Worm (Caenorhabditis elegans) whole organism, L3 larva: ENCODE measurements around the gene C49A9.3.

Source experiments
- R02D3.7 ChIP-seq: fragments of 150-350 bp; optimal IDR thresholded peaks from 2 replicates; lab custom pipeline; 2014; ENCODE audit warnings: missing biosample characterization, missing genetic modification characterization
- ZK546.5 ChIP-seq: sonication (generic microtip); optimal IDR thresholded peaks from 2 replicates; lab custom pipeline; 2017; ENCODE audit warnings: missing biosample characterization, missing genetic modification characterization
- aly-2 ChIP-seq: fragments of 150-350 bp; optimal IDR thresholded peaks from 2 replicates; lab custom pipeline; 2014; ENCODE audit warnings: missing biosample characterization, missing genetic modification characterization
- ama-1 ChIP-seq: fragments of 150-350 bp; optimal IDR thresholded peaks from 2 replicates; lab custom pipeline; 2018
- ceh-28 ChIP-seq: fragments of 150-350 bp; optimal IDR thresholded peaks from 2 replicates; lab custom pipeline; 2014; ENCODE audit warnings: missing biosample characterization, missing genetic modification reagents, missing genetic modification characterization
- ceh-82 ChIP-seq: fragments of 150-350 bp; optimal IDR thresholded peaks from 2 replicates; lab custom pipeline; 2014; ENCODE audit warnings: missing biosample characterization, missing genetic modification characterization
- ceh-9 ChIP-seq: sonication (generic microtip); optimal IDR thresholded peaks from 2 replicates; lab custom pipeline; 2018; ENCODE audit warnings: missing biosample characterization, missing genetic modification characterization
- daf-12 ChIP-seq: fragments of 150-350 bp; optimal IDR thresholded peaks from 2 replicates; lab custom pipeline; 2014; ENCODE audit warnings: missing biosample characterization, missing genetic modification reagents, missing genetic modification characterization
- egl-27 ChIP-seq: sonication (generic microtip); optimal IDR thresholded peaks from 4 replicates; lab custom pipeline; 2017; ENCODE audit warnings: missing biosample characterization, missing genetic modification reagents, missing genetic modification characterization
- egl-5 ChIP-seq: fragments of 150-350 bp; optimal IDR thresholded peaks from 2 replicates; lab custom pipeline; 2017; ENCODE audit warnings: missing biosample characterization, missing genetic modification reagents, missing genetic modification characterization, inconsistent platforms
- elt-1 ChIP-seq: fragments of 150-350 bp; optimal IDR thresholded peaks from 2 replicates; lab custom pipeline; 2014; ENCODE audit warnings: missing biosample characterization, missing genetic modification characterization
- elt-2 ChIP-seq: sonication (generic microtip); optimal IDR thresholded peaks from 2 replicates; lab custom pipeline; 2016; ENCODE audit warnings: missing genetic modification reagents, mild to moderate bottlenecking, missing genetic modification characterization, missing compliant biosample characterization
- elt-3 ChIP-seq, 3 experiments: fragments of 150-350 bp in 1 of 3; sonication (generic microtip) in 2 of 3; optimal IDR thresholded peaks; 2 replicates in 2 of 3; 4 replicates in 1 of 3; lab custom pipeline; 2014 to 2017; ENCODE audit warnings: missing biosample characterization in 3 of 3, missing genetic modification characterization in 3 of 3
- eor-1 ChIP-seq, 2 experiments: fragments of 150-350 bp; optimal IDR thresholded peaks; 2 replicates each; lab custom pipeline; 2014 to 2018; ENCODE audit warnings: missing biosample characterization in 2 of 2, missing genetic modification characterization in 2 of 2
- fkh-10 ChIP-seq: sonication (generic microtip); optimal IDR thresholded peaks from 2 replicates; lab custom pipeline; 2017; ENCODE audit warnings: missing biosample characterization, missing genetic modification reagents, missing genetic modification characterization
- fkh-2 ChIP-seq: fragments of 150-350 bp; optimal IDR thresholded peaks from 2 replicates; lab custom pipeline; 2014; ENCODE audit warnings: missing biosample characterization, missing genetic modification reagents, missing genetic modification characterization
- fos-1 ChIP-seq: fragments of 150-350 bp; optimal IDR thresholded peaks from 2 replicates; lab custom pipeline; 2014; ENCODE audit warnings: missing biosample characterization, missing genetic modification characterization
- hmg-11 ChIP-seq: sonication (generic microtip); optimal IDR thresholded peaks from 2 replicates; lab custom pipeline; 2016; ENCODE audit warnings: missing genetic modification characterization, missing compliant biosample characterization
- jun-1 ChIP-seq: fragments of 150-350 bp; optimal IDR thresholded peaks from 2 replicates; lab custom pipeline; 2014; ENCODE audit warnings: missing biosample characterization, missing genetic modification reagents, missing genetic modification characterization
- lin-15B ChIP-seq: fragments of 150-350 bp; optimal IDR thresholded peaks from 2 replicates; lab custom pipeline; 2014; ENCODE audit warnings: missing biosample characterization, missing genetic modification characterization
- lin-39 ChIP-seq: fragments of 150-350 bp; optimal IDR thresholded peaks from 2 replicates; lab custom pipeline; 2018; ENCODE audit warnings: missing biosample characterization, missing genetic modification reagents, missing genetic modification characterization
- lsy-12 ChIP-seq: sonication (generic microtip); optimal IDR thresholded peaks from 2 replicates; lab custom pipeline; 2016; ENCODE audit warnings: mild to moderate bottlenecking, missing genetic modification characterization, missing compliant biosample characterization
- mdl-1 ChIP-seq: fragments of 150-350 bp; optimal IDR thresholded peaks from 2 replicates; lab custom pipeline; 2014; ENCODE audit warnings: missing biosample characterization, missing genetic modification characterization
- mml-1 ChIP-seq: fragments of 150-350 bp; sonication (generic microtip); optimal IDR thresholded peaks from 3 replicates; lab custom pipeline; 2014; ENCODE audit warnings: missing biosample characterization, missing genetic modification characterization
- nfya-1 ChIP-seq: sonication (generic microtip); optimal IDR thresholded peaks from 2 replicates; lab custom pipeline; 2017; ENCODE audit warnings: missing genetic modification characterization, mild to moderate bottlenecking, missing compliant biosample characterization, antibody characterized with exemption, moderate library complexity; ENCODE audit not compliant: insufficient read depth
- nhr-11 ChIP-seq: fragments of 150-350 bp; optimal IDR thresholded peaks from 2 replicates; lab custom pipeline; 2014; ENCODE audit warnings: missing biosample characterization, missing genetic modification characterization
- nhr-23 ChIP-seq: fragments of 150-350 bp; optimal IDR thresholded peaks from 2 replicates; lab custom pipeline; 2014; ENCODE audit warnings: missing biosample characterization, missing genetic modification reagents, missing genetic modification characterization
- nhr-237 ChIP-seq: fragments of 150-350 bp; optimal IDR thresholded peaks from 2 replicates; lab custom pipeline; 2014; ENCODE audit warnings: missing biosample characterization, missing genetic modification characterization
- nhr-25 ChIP-seq: sonication (generic microtip); optimal IDR thresholded peaks from 2 replicates; lab custom pipeline; 2017; ENCODE audit warnings: missing biosample characterization, missing genetic modification characterization
- nhr-28 ChIP-seq: fragments of 150-350 bp; optimal IDR thresholded peaks from 2 replicates; lab custom pipeline; 2014; ENCODE audit warnings: missing biosample characterization, missing genetic modification characterization
- nhr-43 ChIP-seq: sonication (generic microtip); optimal IDR thresholded peaks from 2 replicates; lab custom pipeline; 2016; ENCODE audit warnings: mild to moderate bottlenecking, missing genetic modification characterization, missing compliant biosample characterization; ENCODE audit not compliant: poor library complexity, severe bottlenecking
- nhr-67 ChIP-seq: fragments of 150-350 bp; optimal IDR thresholded peaks from 2 replicates; lab custom pipeline; 2014; ENCODE audit warnings: missing biosample characterization, missing genetic modification characterization
- nhr-76 ChIP-seq: fragments of 150-350 bp; sonication (generic microtip); optimal IDR thresholded peaks from 5 replicates; lab custom pipeline; 2014; ENCODE audit warnings: missing biosample characterization, missing genetic modification characterization
- nhr-77 ChIP-seq: fragments of 150-350 bp; optimal IDR thresholded peaks from 2 replicates; lab custom pipeline; 2014; ENCODE audit warnings: missing biosample characterization, missing genetic modification characterization
- pha-4 ChIP-seq: fragments of 150-350 bp; optimal IDR thresholded peaks from 2 replicates; lab custom pipeline; 2014; ENCODE audit warnings: missing biosample characterization, missing genetic modification reagents, missing genetic modification characterization
- pqm-1 ChIP-seq: fragments of 150-350 bp; optimal IDR thresholded peaks from 2 replicates; lab custom pipeline; 2017; ENCODE audit warnings: missing biosample characterization, missing genetic modification characterization, inconsistent platforms
- sea-2 ChIP-seq: fragments of 150-350 bp; sonication (generic microtip); optimal IDR thresholded peaks from 4 replicates; lab custom pipeline; 2014; ENCODE audit warnings: missing biosample characterization, missing genetic modification reagents, missing genetic modification characterization
- skn-1 ChIP-seq: fragments of 150-350 bp; optimal IDR thresholded peaks from 2 replicates; lab custom pipeline; 2014; ENCODE audit warnings: missing biosample characterization, missing genetic modification characterization
- snpc-4 ChIP-seq: fragments of 150-350 bp; optimal IDR thresholded peaks from 2 replicates; lab custom pipeline; 2014; ENCODE audit warnings: missing biosample characterization, missing genetic modification characterization
- tbx-2 ChIP-seq: sonication (generic microtip); optimal IDR thresholded peaks from 2 replicates; lab custom pipeline; 2016; ENCODE audit warnings: mild to moderate bottlenecking, missing genetic modification characterization, missing compliant biosample characterization
- unc-39 ChIP-seq: sonication (generic microtip); optimal IDR thresholded peaks from 4 replicates; lab custom pipeline; 2017; ENCODE audit warnings: missing biosample characterization, missing genetic modification characterization
- unc-62 ChIP-seq: fragments of 150-350 bp; sonication (generic microtip); optimal IDR thresholded peaks from 4 replicates; lab custom pipeline; 2014; ENCODE audit warnings: missing biosample characterization, missing genetic modification reagents, missing genetic modification characterization

C49A9.3 gene

ce11 chrIV:6187160-6187559 is 34.7 kb upstream of the C49A9.3 start:
- TF ChIP-seq hmg-11: no peak

ce11 chrIV:6200249-6200648 is 21.6 kb upstream of the C49A9.3 start:
- TF ChIP-seq ama-1 (lab: Kevin White, UChicago): no peak
- TF ChIP-seq nhr-67 (tag; lab: Kevin White, UChicago): no peak
- TF ChIP-seq nhr-77 (tag; lab: Kevin White, UChicago): no peak
- TF ChIP-seq tbx-2 (tag; lab: Kevin White, UChicago): no peak
- TF ChIP-seq nhr-76 (tag; lab: Kevin White, UChicago): no peak
- no peak for TF ChIP-seq ceh-9 (tag; lab: Kevin White, UChicago)
- TF ChIP-seq unc-39: no peak
- no peak for TF ChIP-seq nhr-237
- no peak for TF ChIP-seq egl-5 (tag; lab: Kevin White, UChicago)
- no peak for TF ChIP-seq elt-2 (tag; lab: Kevin White, UChicago)
- no peak for TF ChIP-seq mml-1 (tag; lab: Kevin White, UChicago)
- TF ChIP-seq lin-15B (tag; lab: Kevin White, UChicago): no peak
- TF ChIP-seq nhr-23: no peak
- TF ChIP-seq nhr-28: no peak
- TF ChIP-seq eor-1 (tag; optimal IDR thresholded peaks at IDR 0.05; lab: Kevin White, UChicago): no peak
- no peak for TF ChIP-seq sea-2
- no peak for TF ChIP-seq fos-1 (tag; lab: Kevin White, UChicago)
- no peak for TF ChIP-seq nfya-1 (tag; lab: Kevin White, UChicago)
- TF ChIP-seq unc-62: no peak
- TF ChIP-seq elt-1: no peak

- TF ChIP-seq fos-1 (tag; lab: Kevin White, UChicago): no peak
- no peak for TF ChIP-seq egl-27 (tag; lab: Kevin White, UChicago)
- no peak for TF ChIP-seq pha-4 (tag; lab: Kevin White, UChicago)
- no peak for TF ChIP-seq lin-39 (tag; lab: Kevin White, UChicago)
- TF ChIP-seq fkh-2: no peak
- TF ChIP-seq R02D3.7 (tag; lab: Kevin White, UChicago): no peak
- TF ChIP-seq mdl-1 (tag; lab: Kevin White, UChicago): no peak
- TF ChIP-seq nhr-11 (tag; lab: Kevin White, UChicago): no peak
- no peak for TF ChIP-seq skn-1 (tag; lab: Kevin White, UChicago)
- TF ChIP-seq ceh-28 (tag; lab: Kevin White, UChicago): no peak
- TF ChIP-seq jun-1 (tag; lab: Kevin White, UChicago): no peak
- no peak for TF ChIP-seq nfya-1 (tag; lab: Kevin White, UChicago)
Observed at ce11 chrIV:6201769-6202168, 20.1 kb upstream of the C49A9.3 start, which contains the start of gene tkr-2. Gene tkr-2 (plus strand): TSS chrIV:6202069.

- TF ChIP-seq lsy-12 (tag; lab: Kevin White, UChicago) (peak; percentile 68), ZK546.5 (tag; lab: Kevin White, UChicago) (no peak), ceh-9 (tag; lab: Kevin White, UChicago) (no peak), nhr-43 (peak; percentile 97), elt-3 (tag; optimal IDR thresholded peaks at IDR 0.05; lab: Kevin White, UChicago) (no peak), aly-2 (tag; lab: Kevin White, UChicago) (no peak), ceh-28 (tag; lab: Kevin White, UChicago) (peak; percentile 58), ceh-82 (tag; lab: Kevin White, UChicago) (peak; percentile 35), snpc-4 (tag; lab: Kevin White, UChicago) (peak; percentile 80), daf-12 (tag; lab: Kevin White, UChicago) (no peak), egl-5 (tag; lab: Kevin White, UChicago) (peak; percentile 13), fkh-10 (GFP tag; lab: Kevin White, UChicago) (peak; percentile 42), lin-15B (tag; lab: Kevin White, UChicago) (peak; percentile 85), hmg-11 (peak; percentile 89), lin-39 (tag; lab: Kevin White, UChicago) (peak; percentile 68), nfya-1 (tag; lab: Kevin White, UChicago) (peak; percentile 76), skn-1 (tag; lab: Kevin White, UChicago) (peak; percentile 28), pqm-1 (tag; lab: Kevin White, UChicago) (peak; percentile 54), elt-2 (tag; lab: Kevin White, UChicago) (peak; percentile 42), unc-39 (no peak), pha-4 (tag; lab: Kevin White, UChicago) (peak; percentile 93), nhr-25 (tag; lab: Kevin White, UChicago) (peak; percentile 26), tbx-2 (tag; lab: Kevin White, UChicago) (peak; percentile 36)
Observed at ce11 chrIV:6206294-6206776, 15.6 kb upstream of the C49A9.3 start, which contains the start of gene C49A9.10. Gene C49A9.10 (minus strand): TSS chrIV:6206344.
